Fruit fly (Drosophila melanogaster) ovary, adult (tissue): ENCODE data around the gene CG12541.
A peak's percentile ranks its signal among the peaks of the same experiment; 100 is the strongest.

Experiments
- CG17801 ChIP-seq: fragments of 200-800 bp; optimal IDR thresholded peaks from 2 replicates; lab custom pipeline; 2019; ENCODE audit warnings: missing biosample characterization, mild to moderate bottlenecking, missing genetic modification characterization, moderate library complexity; ENCODE audit not compliant: partially characterized antibody

Gene CG12541

DNA sequence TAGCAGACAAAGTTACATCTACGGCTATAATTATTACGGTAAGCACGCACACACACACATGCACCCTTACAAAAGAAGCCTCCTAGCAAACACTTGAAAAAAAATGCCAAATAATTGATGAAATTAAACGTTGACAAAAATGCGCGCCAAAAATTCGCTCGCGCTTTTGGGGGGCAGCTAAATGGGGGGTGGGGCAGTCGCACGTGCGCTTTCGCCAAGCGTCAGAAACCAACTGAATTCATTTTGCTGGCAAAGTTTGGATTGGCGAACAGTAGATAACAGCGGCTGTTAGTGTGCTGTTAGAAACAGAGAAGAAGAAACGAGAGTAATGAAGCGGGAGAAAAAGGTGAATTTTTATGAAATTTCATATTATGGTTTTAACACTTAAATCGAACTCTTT lies at the start of gene CG12541:
Gene CG12541, minus strand, starts transcription at position 218 of the 400 bp plus-strand sequence.
- TF ChIP-seq CG17801 (GFP tag; lab: Kevin White, UChicago) = peak; percentile 17

DNA sequence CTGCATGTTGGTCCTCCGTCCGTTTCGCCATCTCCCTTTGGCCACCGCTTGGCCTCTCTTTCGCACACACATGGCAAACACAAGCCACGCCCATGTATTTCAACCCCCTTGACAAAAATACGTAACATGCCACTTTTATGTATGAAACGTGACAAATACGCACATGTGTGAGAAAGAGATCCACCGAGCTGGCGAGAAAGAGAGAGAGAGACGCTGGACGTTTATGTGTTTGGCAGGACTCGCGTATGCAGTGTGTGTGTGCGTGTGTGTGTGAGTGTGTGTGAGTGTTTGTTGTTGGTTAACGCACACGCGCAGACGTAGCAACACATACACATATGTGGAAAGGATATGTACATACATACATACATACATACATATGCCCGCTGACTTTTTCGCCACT lies 45.0 kb upstream of the CG12541 start:
- TF ChIP-seq CG17801 (GFP tag; lab: Kevin White, UChicago) = no peak

DNA sequence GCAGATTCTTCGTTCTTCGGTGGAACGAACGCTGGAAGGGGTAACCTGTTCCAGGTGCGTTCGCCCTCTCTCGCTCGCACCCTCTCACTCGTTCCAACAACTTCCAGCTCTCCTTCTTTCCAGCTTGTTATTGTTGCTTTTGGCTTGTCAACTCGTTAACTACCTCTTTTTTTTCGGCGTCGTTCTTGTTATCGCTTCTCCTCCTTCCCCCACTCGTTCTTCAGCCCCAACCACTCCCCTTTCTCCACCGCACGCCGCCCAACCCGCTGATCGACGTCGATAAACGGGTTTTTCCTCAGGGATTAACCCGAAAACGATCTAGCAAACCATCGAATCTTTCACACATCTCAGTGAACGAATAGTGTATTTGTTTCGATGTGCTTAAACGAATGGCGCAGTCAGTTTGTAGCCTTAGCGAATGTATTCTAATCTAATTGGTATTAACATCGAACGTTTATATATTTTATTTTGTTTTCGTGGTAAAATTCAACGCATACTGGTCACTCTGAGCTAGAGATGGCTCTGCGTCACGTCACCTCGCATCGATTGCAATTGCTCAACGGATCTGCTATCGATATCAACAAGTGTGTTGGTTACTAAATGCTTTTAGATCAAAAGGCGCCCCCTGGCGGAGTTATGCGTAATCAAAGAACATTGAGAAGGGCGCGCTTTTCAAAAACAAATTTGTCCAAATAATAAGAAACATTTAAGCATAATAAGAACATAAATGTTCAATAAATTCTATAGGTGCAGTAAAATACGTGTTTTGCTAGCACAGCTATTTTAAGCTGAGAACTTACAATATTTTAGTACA lies 44.1 kb upstream of the CG12541 start, which contains the start of gene fz4:
Gene fz4, minus strand, starts transcription at position 529 of the 814 bp plus-strand sequence.
- peak; percentile 23 for TF ChIP-seq CG17801 (GFP tag; lab: Kevin White, UChicago)

DNA sequence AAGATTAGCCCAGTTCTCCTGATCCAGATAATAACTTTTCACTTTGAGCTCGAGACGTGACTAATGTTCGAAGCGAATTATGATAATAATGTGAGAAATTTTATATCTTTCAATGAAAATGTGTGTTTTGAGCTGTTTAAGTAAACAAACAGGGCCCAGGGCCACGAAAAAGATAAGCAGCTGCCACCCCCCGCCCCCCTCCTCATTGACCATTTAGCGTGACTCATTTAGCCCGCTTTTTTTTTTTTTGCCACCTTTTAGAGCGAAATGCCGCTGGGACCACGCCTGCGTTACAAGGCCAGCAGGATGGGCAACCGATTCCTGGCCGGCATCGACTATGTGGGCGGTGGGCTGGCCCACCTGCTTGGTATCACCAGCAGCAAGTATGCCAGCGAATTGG lies 39.7 kb upstream of the CG12541 start:
- TF ChIP-seq CG17801 (GFP tag; lab: Kevin White, UChicago) = no peak

DNA sequence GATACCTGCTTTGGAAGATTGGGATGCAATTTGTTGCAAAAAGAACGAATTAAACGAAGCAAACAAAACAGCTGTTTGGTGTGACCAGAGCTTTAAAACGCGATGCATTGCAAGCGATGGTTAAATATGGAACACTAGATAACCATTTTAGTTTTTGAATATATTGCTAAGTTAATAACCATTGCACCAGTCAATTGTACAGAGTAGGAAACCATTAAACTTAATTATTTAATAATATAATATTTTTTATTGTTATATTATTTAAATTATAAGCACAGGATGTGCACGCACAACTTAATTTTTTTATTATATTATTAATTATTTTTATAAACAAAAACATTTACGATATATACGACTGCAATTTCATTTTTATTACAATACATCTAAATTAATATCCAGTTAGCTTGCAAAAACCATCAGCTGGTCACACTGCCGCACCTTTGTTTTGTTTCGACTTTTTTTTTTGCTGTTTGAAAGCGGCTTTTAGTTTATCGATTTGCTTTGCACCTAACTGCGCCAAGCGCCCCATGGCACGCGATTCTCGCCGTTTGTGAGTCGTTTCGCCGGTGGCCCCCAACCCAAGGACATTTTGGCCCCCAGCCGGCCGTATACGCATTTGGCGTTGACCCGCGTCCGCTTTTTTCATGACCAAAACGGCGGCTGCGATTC lies 38.7 kb upstream of the CG12541 start, which contains the start of the genes CG4617 and CG8300:
Gene CG4617, minus strand, starts transcription at position 92 of the 669 bp plus-strand sequence.
Gene CG8300, plus strand, starts transcription at position 486 of the 669 bp plus-strand sequence.
- no peak for TF ChIP-seq CG17801 (GFP tag; lab: Kevin White, UChicago)

DNA sequence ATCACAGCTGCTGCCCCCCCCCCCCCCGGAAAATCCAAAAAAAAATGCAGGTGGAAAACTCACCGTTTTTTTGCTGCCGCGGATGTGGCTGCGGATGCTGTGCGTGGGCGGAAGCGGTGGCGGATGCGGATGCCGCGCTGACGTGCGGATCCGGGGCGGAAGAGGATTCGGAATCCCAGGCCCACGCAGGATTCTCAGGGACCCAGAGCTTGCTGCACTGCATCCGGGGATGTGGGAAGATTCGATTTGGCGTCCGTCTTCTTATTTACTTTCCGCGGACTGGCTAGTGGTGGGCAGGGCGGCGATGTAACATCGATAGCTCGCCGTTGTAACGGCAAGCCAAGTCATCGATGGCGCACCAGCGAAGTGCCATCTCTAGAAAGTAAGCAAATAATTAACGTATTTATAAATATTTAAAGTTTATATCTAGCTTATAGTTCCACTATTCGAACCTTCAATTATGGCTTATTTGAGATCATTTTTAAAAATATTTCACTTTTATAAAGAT lies 36.2 kb upstream of the CG12541 start, which contains the start of gene CG4615:
Gene CG4615, minus strand, starts transcription at position 288 of the 508 bp plus-strand sequence.
- TF ChIP-seq CG17801 (GFP tag; lab: Kevin White, UChicago) = peak; percentile 33

DNA sequence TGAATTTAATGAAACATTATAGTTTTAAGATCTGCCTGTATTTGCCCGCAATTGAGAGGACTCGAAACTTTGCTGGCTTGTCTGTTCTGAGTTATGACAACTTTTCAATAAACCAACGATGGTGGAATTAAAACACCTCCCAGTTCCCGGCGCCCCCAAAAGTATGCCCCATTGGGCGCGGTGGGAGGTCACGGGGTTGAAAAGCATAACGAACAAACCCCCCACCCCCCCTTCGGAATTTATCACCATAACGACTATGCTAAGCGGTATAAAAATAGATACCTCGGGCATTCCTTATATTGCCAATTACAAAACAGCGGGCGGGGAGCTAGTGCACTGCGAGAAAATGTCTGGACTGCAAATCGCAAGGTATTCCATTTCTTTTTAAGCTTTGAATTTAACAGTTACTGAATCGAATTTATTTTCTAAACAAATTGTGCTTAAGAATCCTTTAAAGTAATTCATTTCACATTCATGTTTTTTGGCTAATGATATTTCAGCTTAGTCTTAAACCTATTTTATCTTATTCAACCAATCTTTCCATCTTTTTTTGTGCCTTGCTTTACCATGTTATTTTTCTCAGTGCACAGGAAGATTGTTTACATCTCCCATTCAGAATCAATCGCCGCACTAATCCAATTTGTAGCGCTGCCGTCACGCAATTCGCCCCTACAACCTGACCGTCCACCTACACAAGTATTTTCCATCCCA lies 35.6 kb upstream of the CG12541 start:
- TF ChIP-seq CG17801 (GFP tag; lab: Kevin White, UChicago) = peak; percentile 38

DNA sequence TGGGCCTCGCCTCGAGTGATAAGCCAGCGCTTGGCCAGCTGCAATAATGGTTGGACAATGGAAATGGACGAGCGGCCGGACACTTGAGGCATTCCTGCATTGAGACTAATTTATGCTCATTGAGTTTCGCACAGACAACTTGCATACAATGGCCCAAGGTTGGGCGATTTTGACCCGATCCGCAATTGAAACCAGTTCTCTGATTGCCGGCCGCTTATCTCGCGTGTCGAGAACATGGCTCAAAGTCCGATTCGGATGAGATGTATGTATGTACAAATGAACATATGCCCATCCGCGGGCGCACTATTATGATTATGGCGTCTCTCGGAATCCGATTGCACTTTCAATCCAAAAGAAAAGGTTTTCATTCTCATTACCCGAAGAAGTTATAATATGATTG lies 34.8 kb upstream of the CG12541 start:
- no peak for TF ChIP-seq CG17801 (GFP tag; lab: Kevin White, UChicago)

DNA sequence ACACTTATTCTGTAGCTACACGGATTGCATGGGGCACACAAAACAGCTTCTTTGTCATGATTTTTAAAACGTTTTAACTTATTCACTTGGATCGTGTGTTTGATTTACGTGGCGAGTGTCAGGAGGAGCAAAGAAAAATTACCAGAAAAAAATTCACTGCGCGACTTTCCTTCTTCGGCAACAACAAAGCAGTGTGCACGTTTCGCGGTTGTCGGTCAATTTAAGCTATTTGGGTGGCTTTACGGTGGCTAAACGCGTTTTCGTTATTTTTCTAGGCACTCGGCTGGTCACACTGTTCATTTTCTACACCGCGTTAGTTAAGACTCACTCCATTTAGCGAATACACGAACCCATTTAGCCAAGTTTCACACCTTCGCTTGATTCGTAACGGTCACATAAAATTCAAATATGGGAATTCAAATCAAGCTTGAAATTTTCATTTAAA lies 32.0 kb upstream of the CG12541 start, which contains the start of gene Sxl:
Gene Sxl, minus strand, starts transcription at position 195 of the 445 bp plus-strand sequence.
- TF ChIP-seq CG17801 (GFP tag; lab: Kevin White, UChicago) = peak; percentile 23

DNA sequence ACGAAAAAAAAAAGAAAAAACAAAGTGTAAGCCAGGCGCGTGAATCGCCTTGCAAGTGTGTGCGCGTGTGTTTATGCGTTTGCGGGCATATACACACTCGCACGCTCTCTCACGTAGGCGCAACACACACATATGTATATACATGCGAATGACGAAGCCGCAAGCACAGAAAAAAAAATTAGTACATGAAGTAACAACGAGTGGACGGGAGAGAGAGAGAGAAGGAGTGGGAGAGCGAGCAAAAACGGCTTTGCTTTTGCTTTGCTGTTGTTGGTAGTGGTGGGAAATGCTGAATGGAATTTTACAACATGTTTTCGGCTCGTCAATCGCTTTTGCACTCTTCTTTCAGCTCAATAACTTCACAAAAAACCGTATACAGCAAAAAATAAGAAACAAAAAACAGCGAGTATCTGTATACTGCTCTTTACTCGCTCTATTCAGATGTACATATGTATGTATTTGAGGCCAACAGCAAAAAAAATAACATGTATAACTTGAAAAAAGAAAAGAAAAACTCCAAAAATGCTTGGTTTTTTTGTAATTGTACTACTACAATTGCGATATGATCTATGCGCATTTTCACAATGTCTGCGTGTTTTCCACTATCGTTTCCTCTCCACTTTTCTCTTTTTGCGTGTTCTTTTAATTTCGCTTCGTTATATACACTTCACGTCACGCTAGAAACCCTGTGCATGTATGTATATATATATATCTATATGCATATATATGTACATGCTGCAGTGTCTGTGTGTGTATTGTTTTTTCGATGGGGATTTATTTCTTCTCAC lies 31.4 kb upstream of the CG12541 start:
- peak; percentile 56 for TF ChIP-seq CG17801 (GFP tag; lab: Kevin White, UChicago)

DNA sequence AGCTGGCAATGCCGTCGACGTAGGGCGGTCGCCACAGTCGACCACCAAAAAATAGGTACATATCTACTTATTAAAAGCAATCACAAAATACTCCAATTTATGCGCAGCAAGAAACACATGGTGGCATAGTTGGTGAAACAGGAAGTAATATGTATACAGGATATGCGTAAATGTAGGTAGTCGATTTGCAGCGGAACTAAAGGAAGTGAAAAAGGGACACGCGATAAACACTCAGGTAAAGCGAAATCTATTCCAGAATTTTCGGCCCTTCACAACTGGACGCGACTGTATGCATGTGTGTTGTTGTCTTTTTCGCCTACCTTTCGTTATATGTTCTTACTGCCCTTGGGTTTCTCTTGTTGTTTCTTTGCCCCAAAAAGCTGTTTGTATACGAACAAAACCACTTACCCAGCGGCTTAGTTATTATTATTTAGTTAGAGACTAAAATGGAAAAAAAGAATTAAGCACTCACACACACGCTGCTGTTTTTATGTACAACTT lies 30.7 kb upstream of the CG12541 start:
- TF ChIP-seq CG17801 (GFP tag; lab: Kevin White, UChicago) = peak; percentile 89

DNA sequence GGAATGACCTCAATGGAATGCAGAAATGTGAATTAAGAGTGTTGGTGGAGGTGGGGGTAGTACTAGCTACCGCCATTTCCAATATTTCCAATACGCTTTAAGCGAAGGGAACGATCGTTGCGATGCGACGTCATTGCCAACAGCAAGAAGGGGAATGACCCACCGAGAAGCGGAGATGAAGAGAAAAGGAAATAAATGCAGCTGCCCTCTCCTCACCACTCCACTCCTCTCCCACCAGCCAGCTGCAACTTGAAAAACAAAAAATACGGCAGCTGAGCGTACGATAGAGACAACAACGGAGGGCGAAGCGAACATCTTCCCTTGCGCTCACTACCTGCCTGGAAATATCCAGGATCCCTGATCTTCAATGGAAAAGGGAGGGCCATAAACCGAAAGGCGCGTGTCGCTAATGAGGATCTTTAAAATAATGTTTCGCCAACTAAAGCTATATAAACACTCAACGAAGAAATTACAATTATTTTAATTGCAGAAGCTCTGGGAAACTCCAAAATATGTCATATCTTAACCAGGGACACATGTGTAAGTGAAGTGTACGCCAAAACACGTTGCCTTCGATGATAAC lies 30.2 kb upstream of the CG12541 start:
- no peak for TF ChIP-seq CG17801 (GFP tag; lab: Kevin White, UChicago)

DNA sequence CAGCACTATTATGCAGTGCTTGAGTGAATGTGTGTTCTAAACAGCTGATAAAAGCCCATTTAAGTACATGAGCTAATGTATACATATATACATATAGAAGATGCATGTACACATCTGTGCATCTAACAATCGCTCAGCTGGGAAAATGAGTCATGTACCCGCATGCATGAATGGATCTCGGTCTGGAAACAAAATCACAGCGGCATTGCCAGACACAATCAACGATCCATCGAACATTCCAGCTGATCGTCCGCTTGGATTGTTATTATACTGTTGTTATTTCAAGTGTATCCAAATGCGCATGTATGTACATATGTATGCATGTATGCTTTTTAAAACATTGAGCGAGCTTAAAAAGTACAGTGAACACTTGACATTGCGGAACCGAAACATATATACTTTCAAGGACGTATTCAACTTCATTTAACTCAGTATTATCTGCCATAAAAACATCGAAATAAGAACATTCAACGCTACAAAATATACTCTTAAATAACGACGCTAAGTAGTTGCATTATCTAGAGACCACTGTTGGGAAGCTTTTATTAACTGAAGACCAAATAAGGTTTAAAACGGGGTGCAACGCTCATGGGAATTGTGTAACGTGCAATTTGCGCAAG lies 29.6 kb upstream of the CG12541 start:
- TF ChIP-seq CG17801 (GFP tag; lab: Kevin White, UChicago) = peak; percentile 98
